Worm (Caenorhabditis elegans): ENCODE measurements around the gene rib-2.

rib-2 gene

DNA sequence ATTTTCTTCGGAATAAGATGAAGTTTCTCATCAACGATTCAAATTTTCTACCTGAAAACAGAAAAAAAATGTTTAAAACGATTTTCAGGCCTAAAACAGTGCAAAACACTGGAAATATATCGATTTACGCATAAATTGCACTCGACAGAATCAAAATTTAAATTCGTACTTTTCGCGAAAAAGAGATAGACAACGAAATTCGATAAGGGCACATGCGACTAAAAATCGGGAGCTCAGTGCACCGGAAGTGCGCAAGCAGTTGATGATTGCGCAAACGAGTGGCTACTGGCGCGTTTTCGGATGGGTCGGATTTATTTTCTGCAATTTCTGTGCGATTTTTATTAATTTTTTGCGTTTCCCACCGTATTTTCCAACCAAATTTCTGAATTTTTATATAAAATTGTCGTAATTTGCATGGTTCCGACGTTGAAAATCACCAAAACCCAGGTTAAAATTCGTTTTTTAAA lies 35.6 kb upstream of the rib-2 start, which contains the start of the genes Y39A1A.21 and Y39A1A.22 (continued):
- TF ChIP-seq nfya-1 (tag; optimal IDR thresholded peaks at IDR 0.05; ENCODE audit: borderline replicate concordance, insufficient read depth), result no peak
- TF ChIP-seq nhr-27 (tag; optimal IDR thresholded peaks at IDR 0.05), result no peak
- TF ChIP-seq hsf-1 (GFP tag; IDR thresholded peaks at IDR 0.05), result 0 out of 2 replicates have a peak, but pooled peaks have one; percentile 37
- no peak for TF ChIP-seq T26A5.8 (tag; optimal IDR thresholded peaks at IDR 0.05)
- peak in 1 of 2 experiments; percentile 26 for TF ChIP-seq let-607 (tag; optimal IDR thresholded peaks at IDR 0.05)
- TF ChIP-seq ccch-3 (GFP tag; optimal IDR thresholded peaks at IDR 0.05), result no peak
- no peak for TF ChIP-seq nhr-179 (tag; optimal IDR thresholded peaks at IDR 0.05)
- TF ChIP-seq attf-3 (GFP tag; conservative IDR thresholded peaks at IDR 0.05), result 0 out of 2 replicates have a peak, but pooled peaks have one; percentile 31
- no peak for TF ChIP-seq attf-6 (GFP tag; IDR thresholded peaks at IDR 0.05)
- TF ChIP-seq ztf-6 (GFP tag; IDR thresholded peaks at IDR 0.05), result peak; percentile 50; the same call in 1 of the 2 replicates
- TF ChIP-seq nhr-80 (tag; optimal IDR thresholded peaks at IDR 0.05), result peak; percentile 70
- peak; percentile 58 for TF ChIP-seq atf-7 (tag; optimal IDR thresholded peaks at IDR 0.05)
- no peak for TF ChIP-seq F57C9.4 (tag; optimal IDR thresholded peaks at IDR 0.05)
- no peak for TF ChIP-seq mes-4 (tag; optimal IDR thresholded peaks at IDR 0.05)
- no peak for TF ChIP-seq zfh-2 (GFP tag; conservative IDR thresholded peaks at IDR 0.05)
- peak; percentile 40; the same call in 1 of the 2 replicates for TF ChIP-seq madf-8 (GFP tag; conservative IDR thresholded peaks at IDR 0.05)
- TF ChIP-seq T07F8.4 (tag; optimal IDR thresholded peaks at IDR 0.05), result no peak
- TF ChIP-seq B0019.2 (GFP tag; conservative IDR thresholded peaks at IDR 0.05), result peak; percentile 58; the same call in 1 of the 2 replicates
- TF ChIP-seq Y95B8A.8 (GFP tag; IDR thresholded peaks at IDR 0.05), result peak; percentile 43; the same call in 1 of the 2 replicates
- no peak for TF ChIP-seq egrh-3 (GFP tag; IDR thresholded peaks at IDR 0.05)
- TF ChIP-seq hmg-20 (GFP tag; IDR thresholded peaks at IDR 0.05), result peak; percentile 74
- peak; percentile 63 for TF ChIP-seq xnd-1 (tag; optimal IDR thresholded peaks at IDR 0.05)
- TF ChIP-seq egl-18 (GFP tag; IDR thresholded peaks at IDR 0.05), result no peak
- TF ChIP-seq F39B2.1 (GFP tag; IDR thresholded peaks at IDR 0.05), result no peak
- peak; percentile 77 for TF ChIP-seq attf-5 (GFP tag; optimal IDR thresholded peaks at IDR 0.05)
- peak; percentile 65; the same call in 1 of the 2 replicates for TF ChIP-seq egl-44 (GFP tag; IDR thresholded peaks at IDR 0.05)
- TF ChIP-seq lin-40 (tag; optimal IDR thresholded peaks at IDR 0.05), result peak; percentile 80
- TF ChIP-seq tlf-1 (GFP tag; optimal IDR thresholded peaks at IDR 0.05), result peak; percentile 69
- TF ChIP-seq unc-130 (GFP tag; optimal IDR thresholded peaks at IDR 0.05), result no peak
- TF ChIP-seq hlh-12 (tag; optimal IDR thresholded peaks at IDR 0.05), result no peak
- peak; percentile 42; the same call in 1 of the 2 replicates for TF ChIP-seq D2030.7 (GFP tag; IDR thresholded peaks at IDR 0.05)
- TF ChIP-seq mel-28 (tag; optimal IDR thresholded peaks at IDR 0.05; ENCODE audit: borderline replicate concordance), result no peak
- TF ChIP-seq sea-2 (GFP tag; IDR thresholded peaks at IDR 0.05), result no peak
- no peak for TF ChIP-seq B0261.1 (tag; optimal IDR thresholded peaks at IDR 0.05)
- TF ChIP-seq Y67H2A.10 (GFP tag; conservative IDR thresholded peaks at IDR 0.05), result no peak
- no peak for TF ChIP-seq nhr-120 (GFP tag; IDR thresholded peaks at IDR 0.05)
- TF ChIP-seq C06A6.2 (GFP tag; conservative IDR thresholded peaks at IDR 0.05), result peak; percentile 37; the same call in 1 of the 2 replicates
- peak; percentile 11; the same call in 1 of the 2 replicates for TF ChIP-seq lir-1 (GFP tag; conservative IDR thresholded peaks at IDR 0.05)
- peak; percentile 73 for TF ChIP-seq him-1 (tag; optimal IDR thresholded peaks at IDR 0.05)
- no peak for TF ChIP-seq nhr-90 (tag; optimal IDR thresholded peaks at IDR 0.05)
- no peak for TF ChIP-seq F37B4.10 (GFP tag; IDR thresholded peaks at IDR 0.05)
- peak; percentile 11 for TF ChIP-seq K12H6.12 (tag; optimal IDR thresholded peaks at IDR 0.05)
- no peak for TF ChIP-seq C17E4.6 (GFP tag; IDR thresholded peaks at IDR 0.05)
- peak; percentile 16 for TF ChIP-seq madf-10 (tag; optimal IDR thresholded peaks at IDR 0.05)
- peak; percentile 55 for TF ChIP-seq F23B12.7 (tag; optimal IDR thresholded peaks at IDR 0.05; ENCODE audit: insufficient read depth)
- no peak for TF ChIP-seq zim-3 (tag; optimal IDR thresholded peaks at IDR 0.05)
- peak; percentile 88 for TF ChIP-seq nfyb-1 (GFP tag; IDR thresholded peaks at IDR 0.05)
- peak; percentile 99 for TF ChIP-seq ztf-18 (tag; optimal IDR thresholded peaks at IDR 0.05)

Measured in whole organism, young adult.